Fruit fly (Drosophila melanogaster) S2 (cell line): Measurements from ENCODE around the gene CG7530.

Experiments used
- CG8478 ChIP-seq: fragments of >200 bp; optimal IDR thresholded peaks from 2 replicates; lab custom pipeline; 2018
- CTCF ChIP-seq, 2 experiments: fragments of >200 bp; optimal IDR thresholded peaks; 2 replicates each; lab custom pipeline; 2018

CG7530 gene

dm6 chr3R:14691019-14691777 is 40.1 kb downstream of the CG7530 start:
- TF ChIP-seq CG8478 (lab: Kevin White, UChicago), result no peak
- TF ChIP-seq CTCF (optimal IDR thresholded peaks at IDR 0.05; lab: Kevin White, UChicago), result no peak

- no peak for TF ChIP-seq CTCF (optimal IDR thresholded peaks at IDR 0.05; lab: Kevin White, UChicago)
- TF ChIP-seq CG8478 (lab: Kevin White, UChicago), result no peak
Measured at dm6 chr3R:14690065-14690464, 41.2 kb downstream of the CG7530 start.

dm6 chr3R:14687296-14687695 is 44.0 kb downstream of the CG7530 start:
- TF ChIP-seq CTCF (optimal IDR thresholded peaks at IDR 0.05; lab: Kevin White, UChicago), result no peak
- no peak for TF ChIP-seq CG8478 (lab: Kevin White, UChicago)

dm6 chr3R:14683928-14684327 is 47.4 kb downstream of the CG7530 start:
- TF ChIP-seq CG8478 (lab: Kevin White, UChicago), result no peak
- TF ChIP-seq CTCF (optimal IDR thresholded peaks at IDR 0.05; lab: Kevin White, UChicago), result no peak

DNA sequence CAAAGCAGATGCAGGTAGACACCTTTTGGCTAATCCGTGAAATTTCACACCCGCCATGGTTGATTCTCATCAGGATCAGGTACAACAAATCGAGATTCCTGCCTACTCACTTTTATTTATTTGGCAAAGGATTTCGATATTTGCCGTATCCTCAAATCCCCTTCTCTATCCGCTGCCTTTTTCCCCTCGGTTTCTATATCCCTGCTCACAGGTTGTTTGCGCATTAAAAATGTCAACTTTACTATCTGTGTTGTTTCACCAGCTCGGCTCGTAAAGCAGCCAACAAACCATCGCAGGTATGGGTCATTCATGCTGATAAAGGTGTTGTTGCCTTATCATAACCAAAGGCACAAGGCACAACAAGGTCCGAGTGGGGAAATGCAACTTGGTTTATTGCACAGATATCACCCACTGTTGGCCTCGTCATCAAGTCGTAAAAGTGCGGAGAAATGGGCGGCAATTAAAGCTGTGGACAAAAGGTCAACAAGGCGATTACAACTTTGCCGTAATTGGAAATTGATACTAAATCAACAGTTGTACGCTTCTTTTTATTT is 51.1 kb downstream of the CG7530 start:
- TF ChIP-seq CTCF (optimal IDR thresholded peaks at IDR 0.05; lab: Kevin White, UChicago), result no peak
- no peak for TF ChIP-seq CG8478 (lab: Kevin White, UChicago)

DNA sequence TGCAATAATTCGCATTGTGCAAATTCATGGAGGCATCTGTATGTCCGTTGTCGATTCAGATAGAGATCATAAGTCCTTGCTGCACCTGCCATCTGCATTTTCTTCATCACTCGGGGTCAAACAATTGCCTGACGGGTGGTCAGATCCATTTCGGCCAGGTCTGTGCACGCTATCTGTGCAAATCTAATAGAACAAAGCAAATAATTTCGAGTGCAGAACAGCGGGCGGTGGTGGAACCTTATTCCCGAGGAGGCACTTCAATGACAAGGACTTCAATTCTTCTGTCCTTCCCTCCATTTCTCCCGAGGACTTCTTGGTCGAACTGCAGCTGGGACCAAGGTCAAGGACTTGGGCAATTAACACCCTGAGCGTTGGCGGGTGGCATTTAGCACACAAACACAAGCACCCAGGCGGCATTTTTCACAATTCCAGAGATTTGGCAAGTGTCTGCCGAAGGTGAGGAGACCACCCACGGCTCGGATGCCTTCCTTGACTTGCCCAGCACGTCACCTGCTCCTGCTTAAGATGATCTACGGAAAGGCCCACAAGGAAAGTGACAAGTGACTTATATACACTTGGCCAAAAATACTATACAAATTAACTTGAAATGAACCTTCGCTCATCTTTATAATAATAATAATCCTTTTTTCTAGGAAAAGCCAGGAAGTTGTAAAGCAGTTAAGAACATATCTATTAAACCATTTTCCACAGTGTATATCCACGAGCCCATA is 51.8 kb downstream of the CG7530 start:
- TF ChIP-seq CG8478 (lab: Kevin White, UChicago), result no peak
- no peak for TF ChIP-seq CTCF (optimal IDR thresholded peaks at IDR 0.05; lab: Kevin White, UChicago)

- no peak for TF ChIP-seq CG8478 (lab: Kevin White, UChicago)
Measured at dm6 chr3R:14677814-14678213, 53.5 kb downstream of the CG7530 start.

DNA sequence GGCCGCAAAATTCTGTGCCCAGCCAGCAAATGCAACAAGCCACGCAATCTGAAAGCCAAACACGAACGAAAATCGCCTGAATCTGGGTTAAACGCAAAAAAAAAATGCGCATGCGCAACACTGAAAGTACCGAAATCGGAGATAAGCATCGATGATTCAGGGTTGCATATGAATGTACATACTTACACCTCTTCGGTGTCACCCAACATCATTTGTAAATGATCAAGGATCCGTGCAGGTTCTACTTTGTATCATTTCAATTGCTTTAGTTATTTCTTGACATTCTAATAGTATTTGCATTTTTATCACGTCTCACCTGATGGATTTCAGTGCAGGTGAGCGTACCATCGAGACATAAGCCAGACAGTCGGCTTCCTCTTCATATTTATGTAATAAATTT is 54.2 kb downstream of the CG7530 start:
- no peak for TF ChIP-seq CTCF (optimal IDR thresholded peaks at IDR 0.05; lab: Kevin White, UChicago)
- TF ChIP-seq CG8478 (lab: Kevin White, UChicago), result no peak

dm6 chr3R:14674762-14675161 is 56.5 kb downstream of the CG7530 start:
- no peak for TF ChIP-seq CTCF (optimal IDR thresholded peaks at IDR 0.05; lab: Kevin White, UChicago)
- no peak for TF ChIP-seq CG8478 (lab: Kevin White, UChicago)
